Fruit fly (Drosophila melanogaster) whole organism: Measurements from ENCODE around the gene CG15539.

Source experiments
- CG8478 ChIP-seq: fragments of >200 bp; optimal IDR thresholded peaks from 2 replicates; lab custom pipeline; 2018; ENCODE audit warnings: inconsistent platforms
- Dll ChIP-seq: fragments of >200 bp; optimal IDR thresholded peaks from 2 replicates; lab custom pipeline; 2017
- EcR ChIP-seq, 2 experiments: fragments of >200 bp; optimal IDR thresholded peaks; 2 replicates each; lab custom pipeline; 2017; ENCODE audit warnings: missing biosample characterization in 2 of 2, missing genetic modification characterization in 2 of 2, missing genetic modification reagents in 2 of 2
- pan ChIP-seq: fragments of >200 bp; optimal IDR thresholded peaks from 2 replicates; lab custom pipeline; 2017
- psq ChIP-seq: fragments of >200 bp; optimal IDR thresholded peaks from 2 replicates; lab custom pipeline; 2017
- usp ChIP-seq: fragments of >200 bp; optimal IDR thresholded peaks from 2 replicates; lab custom pipeline; 2017; ENCODE audit warnings: missing biosample characterization, missing genetic modification characterization, mixed read lengths

CG15539 gene

dm6 chr3R:30541469-30541868 is 35.7 kb downstream of the CG15539 start:
- TF ChIP-seq CG8478 (lab: Kevin White, UChicago): no peak
- no peak for TF ChIP-seq EcR (GFP tag; optimal IDR thresholded peaks at IDR 0.05; lab: Kevin White, UChicago)
- no peak for TF ChIP-seq Dll
- TF ChIP-seq psq (lab: Kevin White, UChicago): no peak
- no peak for TF ChIP-seq usp
- no peak for TF ChIP-seq pan (lab: Kevin White, UChicago)

dm6 chr3R:30544974-30545373 is 39.2 kb downstream of the CG15539 start:
- TF ChIP-seq CG8478 (lab: Kevin White, UChicago): no peak
- no peak for TF ChIP-seq usp
- TF ChIP-seq psq (lab: Kevin White, UChicago): no peak
- TF ChIP-seq EcR (GFP tag; optimal IDR thresholded peaks at IDR 0.05; lab: Kevin White, UChicago): no peak
- no peak for TF ChIP-seq Dll
- TF ChIP-seq pan (lab: Kevin White, UChicago): no peak

- TF ChIP-seq usp: no peak
- TF ChIP-seq psq (lab: Kevin White, UChicago): no peak
- no peak for TF ChIP-seq pan (lab: Kevin White, UChicago)
- no peak for TF ChIP-seq Dll
- no peak for TF ChIP-seq CG8478 (lab: Kevin White, UChicago)
- no peak for TF ChIP-seq EcR (GFP tag; optimal IDR thresholded peaks at IDR 0.05; lab: Kevin White, UChicago)
Measured at dm6 chr3R:30550044-30550443, 44.3 kb downstream of the CG15539 start.

dm6 chr3R:30552548-30552947 is 46.8 kb downstream of the CG15539 start:
- TF ChIP-seq pan (lab: Kevin White, UChicago): no peak
- TF ChIP-seq EcR (GFP tag; optimal IDR thresholded peaks at IDR 0.05; lab: Kevin White, UChicago): no peak
- no peak for TF ChIP-seq psq (lab: Kevin White, UChicago)
- no peak for TF ChIP-seq Dll
- no peak for TF ChIP-seq CG8478 (lab: Kevin White, UChicago)
- TF ChIP-seq usp: no peak
